Fruit fly (Drosophila melanogaster): ENCODE results near the gene Grp170.

dm6 chrX:2221598-2221997 lies 53.3 kb downstream of the Grp170 start:
- no peak for TF ChIP-seq Xrp1 (GFP tag; IDR thresholded peaks at IDR 0.05)
- no peak for TF ChIP-seq sim (GFP tag; IDR thresholded peaks at IDR 0.05)
- TF ChIP-seq psq (GFP tag; optimal IDR thresholded peaks at IDR 0.05) = no peak
- TF ChIP-seq CG5180 (GFP tag; optimal IDR thresholded peaks at IDR 0.05) = no peak
- TF ChIP-seq zfh1 (GFP tag; IDR thresholded peaks at IDR 0.05) = no peak
- TF ChIP-seq CG34422 (GFP tag; IDR thresholded peaks at IDR 0.05) = no peak
- no peak for TF ChIP-seq CG9609 (GFP tag; optimal IDR thresholded peaks at IDR 0.05)

Measured in whole organism, embryonic.